Fruit fly (Drosophila melanogaster): Measurements from ENCODE around the gene Task6.

dm6 chr3R:13716827-13717226, 42.5 kb upstream of the Task6 start:
- TF ChIP-seq CG5180 (GFP tag; optimal IDR thresholded peaks at IDR 0.05), result no peak
- no peak for TF ChIP-seq nerfin-1 (tag; optimal IDR thresholded peaks at IDR 0.05)
- TF ChIP-seq fd96Cb (tag; optimal IDR thresholded peaks at IDR 0.05), result no peak
- peak; percentile 75 for TF ChIP-seq nmo (GFP tag; optimal IDR thresholded peaks at IDR 0.05)
- peak; percentile 47 for TF ChIP-seq CG14441 (GFP tag; IDR thresholded peaks at IDR 0.05)
- TF ChIP-seq CG9727 (GFP tag; optimal IDR thresholded peaks at IDR 0.05), result no peak
- no peak for TF ChIP-seq ssp (GFP tag; IDR thresholded peaks at IDR 0.05)
- TF ChIP-seq Mes4 (GFP tag; optimal IDR thresholded peaks at IDR 0.05), result no peak
- no peak for TF ChIP-seq mld (GFP tag; IDR thresholded peaks at IDR 0.05; ENCODE audit: partially characterized antibody)
- no peak for TF ChIP-seq pzg (GFP tag; optimal IDR thresholded peaks at IDR 0.05)
- no peak for TF ChIP-seq CG14667 (GFP tag; IDR thresholded peaks at IDR 0.05)
- TF ChIP-seq CG18619 (GFP tag; optimal IDR thresholded peaks at IDR 0.05), result no peak
- no peak for TF ChIP-seq Vsx1 (GFP tag; optimal IDR thresholded peaks at IDR 0.05)
